Fruit fly (Drosophila melanogaster) whole organism, pupa: ENCODE measurements around the gene Ubc6.

ENCODE experiments used
- CG10348 ChIP-seq: fragments of 200-800 bp; sonication (Bioruptor generic); IDR thresholded peaks from 2 replicates; pipeline ENCODE4 v1.3.6; 2022; ENCODE audit warnings: missing biosample characterization, missing genetic modification characterization
- CG12605 ChIP-seq: fragments of 200-800 bp; sonication (Bioruptor generic); IDR thresholded peaks from 2 replicates; pipeline ENCODE4 v1.3.6; 2022; ENCODE audit warnings: missing biosample characterization, missing genetic modification characterization
- CG13204 ChIP-seq: fragments of 200-800 bp; sonication (Bioruptor generic); optimal IDR thresholded peaks from 2 replicates; lab custom pipeline; 2018; ENCODE audit warnings: missing biosample characterization, mild to moderate bottlenecking, missing genetic modification characterization, moderate library complexity
- CG14655 ChIP-seq: fragments of 200-800 bp; sonication (Bioruptor generic); optimal IDR thresholded peaks from 3 replicates; lab custom pipeline; 2017; ENCODE audit warnings: mild to moderate bottlenecking, missing biosample characterization, missing genetic modification reagents, missing genetic modification characterization
- CG34367 ChIP-seq: fragments of 200-800 bp; sonication (Bioruptor generic); optimal IDR thresholded peaks from 2 replicates; lab custom pipeline; 2018; ENCODE audit warnings: missing biosample characterization, mild to moderate bottlenecking, missing genetic modification characterization
- CG9948 ChIP-seq: fragments of 200-800 bp; sonication (Bioruptor generic); optimal IDR thresholded peaks from 2 replicates; lab custom pipeline; 2018; ENCODE audit warnings: missing biosample characterization, mild to moderate bottlenecking, missing genetic modification characterization, moderate library complexity
- D1 ChIP-seq: fragments of 200-800 bp; sonication (Bioruptor generic); optimal IDR thresholded peaks from 2 replicates; lab custom pipeline; 2018; ENCODE audit warnings: missing biosample characterization, mild to moderate bottlenecking, missing genetic modification characterization, moderate library complexity
- EcR ChIP-seq: fragments of 200-800 bp; sonication (Bioruptor generic); optimal IDR thresholded peaks from 3 replicates; lab custom pipeline; 2019; ENCODE audit warnings: missing biosample characterization, missing genetic modification characterization, mild to moderate bottlenecking, moderate library complexity, missing genetic modification reagents
- Ets98B ChIP-seq: fragments of 200-800 bp; sonication (Bioruptor generic); IDR thresholded peaks from 2 replicates; pipeline ENCODE4 v1.3.6; 2022; ENCODE audit warnings: missing biosample characterization, missing genetic modification characterization
- Snoo ChIP-seq: fragments of 200-800 bp; sonication (Bioruptor generic); optimal IDR thresholded peaks from 3 replicates; lab custom pipeline; 2017; ENCODE audit warnings: missing biosample characterization, mild to moderate bottlenecking, missing genetic modification characterization, inconsistent platforms
- gl ChIP-seq: fragments of 200-800 bp; sonication (Bioruptor generic); optimal IDR thresholded peaks from 2 replicates; lab custom pipeline; 2018; ENCODE audit warnings: missing biosample characterization, mild to moderate bottlenecking, missing genetic modification characterization

dm6 chr3R:5000663-5001062 lies 48.2 kb upstream of the Ubc6 start:
- TF ChIP-seq CG10348 (GFP tag; lab: Robert Waterston, UW) (no peak), CG12605 (GFP tag; lab: Robert Waterston, UW) (no peak), CG14655 (GFP tag; lab: Kevin White, UChicago) (no peak), gl (tag; lab: Kevin White, UChicago) (no peak), CG34367 (tag; lab: Kevin White, UChicago) (no peak), EcR (GFP tag; lab: Kevin White, UChicago) (no peak), Ets98B (GFP tag; lab: Robert Waterston, UW) (no peak; the same call in 1 of the 2 replicates), D1 (tag; lab: Kevin White, UChicago) (no peak), CG9948 (no peak), CG13204 (GFP tag; lab: Kevin White, UChicago) (no peak), Snoo (no peak)
